Fruit fly (Drosophila melanogaster) whole organism, pupa: ENCODE results near the gene Snx3.

Experiments used
- CG10348 ChIP-seq: fragments of 200-800 bp; sonication (Bioruptor generic); IDR thresholded peaks from 2 replicates; pipeline ENCODE4 v1.3.6; 2022; ENCODE audit warnings: missing biosample characterization, missing genetic modification characterization
- CG12605 ChIP-seq: fragments of 200-800 bp; sonication (Bioruptor generic); IDR thresholded peaks from 2 replicates; pipeline ENCODE4 v1.3.6; 2022; ENCODE audit warnings: missing biosample characterization, missing genetic modification characterization
- CG13204 ChIP-seq: fragments of 200-800 bp; sonication (Bioruptor generic); optimal IDR thresholded peaks from 2 replicates; lab custom pipeline; 2018; ENCODE audit warnings: missing biosample characterization, mild to moderate bottlenecking, missing genetic modification characterization, moderate library complexity
- CG14655 ChIP-seq: fragments of 200-800 bp; sonication (Bioruptor generic); optimal IDR thresholded peaks from 3 replicates; lab custom pipeline; 2017; ENCODE audit warnings: mild to moderate bottlenecking, missing biosample characterization, missing genetic modification reagents, missing genetic modification characterization
- CG15710 ChIP-seq: fragments of 200-800 bp; sonication (Bioruptor generic); optimal IDR thresholded peaks from 2 replicates; lab custom pipeline; 2018; ENCODE audit warnings: missing biosample characterization, mild to moderate bottlenecking, missing genetic modification characterization, moderate library complexity
- CG17806 ChIP-seq: fragments of 200-800 bp; sonication (Bioruptor generic); optimal IDR thresholded peaks from 2 replicates; lab custom pipeline; 2018; ENCODE audit warnings: missing biosample characterization, mild to moderate bottlenecking, missing genetic modification characterization, moderate library complexity
- CG32121 ChIP-seq: fragments of 200-800 bp; sonication (Bioruptor generic); IDR thresholded peaks from 2 replicates; pipeline ENCODE4 v1.3.6; 2022; ENCODE audit warnings: missing biosample characterization, missing genetic modification characterization
- CG34367 ChIP-seq: fragments of 200-800 bp; sonication (Bioruptor generic); optimal IDR thresholded peaks from 2 replicates; lab custom pipeline; 2018; ENCODE audit warnings: missing biosample characterization, mild to moderate bottlenecking, missing genetic modification characterization
- CG4496 ChIP-seq: fragments of 200-800 bp; sonication (Bioruptor generic); IDR thresholded peaks from 3 replicates; pipeline ENCODE4 v1.3.6; 2022; ENCODE audit warnings: missing biosample characterization, missing genetic modification characterization
- CG8159 ChIP-seq: fragments of 200-800 bp; sonication (Bioruptor generic); optimal IDR thresholded peaks from 3 replicates; lab custom pipeline; 2018; ENCODE audit warnings: missing biosample characterization, mild to moderate bottlenecking, missing genetic modification characterization, moderate library complexity
- CG8301 ChIP-seq: fragments of 200-800 bp; sonication (Bioruptor generic); optimal IDR thresholded peaks from 2 replicates; lab custom pipeline; 2018; ENCODE audit warnings: missing biosample characterization, mild to moderate bottlenecking, missing genetic modification characterization
- CG9948 ChIP-seq: fragments of 200-800 bp; sonication (Bioruptor generic); optimal IDR thresholded peaks from 2 replicates; lab custom pipeline; 2018; ENCODE audit warnings: missing biosample characterization, mild to moderate bottlenecking, missing genetic modification characterization, moderate library complexity
- D1 ChIP-seq: fragments of 200-800 bp; sonication (Bioruptor generic); optimal IDR thresholded peaks from 2 replicates; lab custom pipeline; 2018; ENCODE audit warnings: missing biosample characterization, mild to moderate bottlenecking, missing genetic modification characterization, moderate library complexity
- EcR ChIP-seq: fragments of 200-800 bp; sonication (Bioruptor generic); optimal IDR thresholded peaks from 3 replicates; lab custom pipeline; 2019; ENCODE audit warnings: missing biosample characterization, missing genetic modification characterization, mild to moderate bottlenecking, moderate library complexity, missing genetic modification reagents
- Ets98B ChIP-seq: fragments of 200-800 bp; sonication (Bioruptor generic); IDR thresholded peaks from 2 replicates; pipeline ENCODE4 v1.3.6; 2022; ENCODE audit warnings: missing biosample characterization, missing genetic modification characterization
- Pif1A ChIP-seq: fragments of 200-800 bp; sonication (Bioruptor generic); optimal IDR thresholded peaks from 3 replicates; lab custom pipeline; 2016; ENCODE audit warnings: missing biosample characterization, missing genetic modification characterization
- Pif1B ChIP-seq: fragments of 200-800 bp; sonication (Bioruptor generic); optimal IDR thresholded peaks from 3 replicates; lab custom pipeline; 2016; ENCODE audit warnings: missing biosample characterization, missing genetic modification characterization
- fd96Ca ChIP-seq: fragments of 200-800 bp; sonication (Bioruptor generic); IDR thresholded peaks from 3 replicates; pipeline ENCODE4 v1.3.6; 2022; ENCODE audit warnings: missing biosample characterization, missing genetic modification characterization
- gl ChIP-seq: fragments of 200-800 bp; sonication (Bioruptor generic); optimal IDR thresholded peaks from 2 replicates; lab custom pipeline; 2018; ENCODE audit warnings: missing biosample characterization, mild to moderate bottlenecking, missing genetic modification characterization
- rn ChIP-seq: fragments of 200-800 bp; sonication (Bioruptor generic); IDR thresholded peaks from 2 replicates; pipeline ENCODE4 v1.3.6; 2022; ENCODE audit warnings: missing biosample characterization, missing genetic modification characterization

Gene Snx3

DNA sequence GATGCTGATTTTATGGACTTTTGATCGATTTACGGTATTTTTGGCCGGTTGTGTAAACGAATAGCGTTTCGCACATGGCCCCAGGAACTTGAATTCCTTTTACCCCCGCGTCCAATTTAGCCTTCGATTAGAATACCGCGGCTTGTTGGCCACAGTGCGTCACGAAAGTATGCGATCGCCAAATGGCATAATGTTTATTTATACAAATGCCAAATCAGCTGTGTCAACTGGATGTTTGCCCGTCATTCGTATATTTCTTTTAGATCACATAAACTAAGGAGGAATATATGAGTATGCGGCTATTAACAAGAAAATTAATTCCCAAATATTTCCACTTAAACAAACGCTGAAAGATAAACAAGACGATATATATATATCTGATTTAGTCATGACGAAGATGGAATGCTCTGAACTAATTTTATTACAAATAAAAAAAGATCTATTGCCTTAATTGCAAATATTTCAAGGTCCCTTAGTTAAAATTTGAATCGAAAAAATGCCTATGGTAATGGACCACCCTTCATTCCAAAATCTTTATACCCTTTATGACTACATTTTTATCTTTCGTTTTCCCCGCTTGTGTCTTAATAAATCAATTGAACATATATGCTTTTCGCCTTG, 29.2 kb downstream of the Snx3 start:
- TF ChIP-seq D1 (tag; lab: Kevin White, UChicago), result no peak
- TF ChIP-seq CG34367, result no peak
- no peak for TF ChIP-seq CG9948
- no peak for TF ChIP-seq CG4496 (GFP tag; lab: Robert Waterston, UW)
- TF ChIP-seq fd96Ca (GFP tag; lab: Robert Waterston, UW), result no peak
- TF ChIP-seq CG10348 (GFP tag; lab: Robert Waterston, UW), result no peak
- no peak for TF ChIP-seq CG15710
- TF ChIP-seq EcR (GFP tag; lab: Kevin White, UChicago), result no peak
- TF ChIP-seq gl (tag; lab: Kevin White, UChicago), result no peak
- TF ChIP-seq rn, result no peak
- TF ChIP-seq CG14655 (GFP tag; lab: Kevin White, UChicago), result no peak
- no peak for TF ChIP-seq CG13204 (GFP tag; lab: Kevin White, UChicago)
- no peak for TF ChIP-seq Pif1B (GFP tag; lab: Kevin White, UChicago)
- TF ChIP-seq CG32121 (GFP tag; lab: Robert Waterston, UW), result no peak
- TF ChIP-seq CG17806 (tag; lab: Kevin White, UChicago), result no peak

DNA sequence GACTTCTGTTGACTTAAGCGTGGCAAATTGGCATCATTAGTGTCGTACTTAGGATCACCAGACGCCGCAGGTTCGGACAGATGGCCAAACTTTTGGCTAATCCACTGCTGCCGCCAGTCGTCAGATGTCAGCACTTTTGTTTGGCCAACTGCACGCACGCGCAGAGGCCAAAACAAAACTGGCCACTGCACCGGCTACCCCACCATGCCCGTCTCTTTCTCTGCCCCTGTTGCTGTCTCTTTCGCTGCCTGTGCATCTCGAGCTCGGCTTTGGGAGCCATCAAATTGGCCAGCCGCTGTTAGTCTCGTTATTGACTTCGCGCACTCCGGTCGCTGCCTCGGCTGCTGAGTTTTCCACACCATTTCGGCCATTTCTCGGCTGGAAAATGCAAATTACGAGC, 34.7 kb downstream of the Snx3 start, which contains the start of gene CG14395:
TSS of gene CG14395 (plus strand) at position 301 of the 400 bp plus-strand sequence.
- TF ChIP-seq CG4496 (GFP tag; lab: Robert Waterston, UW), result peak; percentile 72; the same call in 2 of the 3 replicates
- TF ChIP-seq Ets98B, result 0 out of 2 replicates have a peak, but pooled peaks have one; percentile 17
- no peak for TF ChIP-seq CG13204 (GFP tag; lab: Kevin White, UChicago)

DNA sequence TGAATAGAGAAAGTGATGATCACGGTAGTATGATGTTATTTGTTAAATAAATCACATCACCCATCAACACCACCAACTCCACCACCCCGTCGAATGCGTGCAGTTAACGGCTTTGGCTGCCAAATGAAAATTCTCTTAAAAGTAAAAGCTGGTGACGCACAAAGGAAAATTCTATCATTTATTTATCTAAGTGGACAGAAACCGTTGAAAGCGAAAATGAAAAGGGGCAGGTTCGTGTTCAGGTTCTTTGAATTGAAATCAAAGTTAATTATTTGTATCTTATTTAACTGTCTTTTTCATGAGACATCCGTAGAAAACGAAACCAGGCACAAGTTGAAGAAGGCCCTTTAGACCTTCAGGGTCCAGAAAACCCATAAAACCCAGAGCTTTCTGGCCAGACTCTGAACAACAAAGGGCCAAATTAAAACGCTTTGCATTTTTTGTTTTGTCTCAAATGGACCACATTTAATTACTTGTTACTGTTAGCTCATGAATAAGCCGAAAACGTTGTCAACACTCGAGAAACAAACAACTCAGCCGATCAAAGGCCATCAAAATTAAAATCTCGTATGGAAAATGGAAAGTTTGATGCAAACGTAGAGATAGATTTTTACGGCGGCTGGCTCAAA, 38.5 kb downstream of the Snx3 start:
- TF ChIP-seq CG8159 (no peak), CG13204 (GFP tag; lab: Kevin White, UChicago) (no peak), CG12605 (no peak), Pif1A (GFP tag; lab: Kevin White, UChicago) (no peak), fd96Ca (GFP tag; lab: Robert Waterston, UW) (no peak), CG15710 (no peak), Ets98B (no peak), rn (no peak), Pif1B (GFP tag; lab: Kevin White, UChicago) (no peak), CG32121 (GFP tag; lab: Robert Waterston, UW) (no peak), CG34367 (no peak), CG9948 (no peak), D1 (tag; lab: Kevin White, UChicago) (no peak), gl (tag; lab: Kevin White, UChicago) (no peak), CG10348 (GFP tag; lab: Robert Waterston, UW) (no peak), CG4496 (GFP tag; lab: Robert Waterston, UW) (no peak), CG8301 (tag; lab: Kevin White, UChicago) (no peak)

DNA sequence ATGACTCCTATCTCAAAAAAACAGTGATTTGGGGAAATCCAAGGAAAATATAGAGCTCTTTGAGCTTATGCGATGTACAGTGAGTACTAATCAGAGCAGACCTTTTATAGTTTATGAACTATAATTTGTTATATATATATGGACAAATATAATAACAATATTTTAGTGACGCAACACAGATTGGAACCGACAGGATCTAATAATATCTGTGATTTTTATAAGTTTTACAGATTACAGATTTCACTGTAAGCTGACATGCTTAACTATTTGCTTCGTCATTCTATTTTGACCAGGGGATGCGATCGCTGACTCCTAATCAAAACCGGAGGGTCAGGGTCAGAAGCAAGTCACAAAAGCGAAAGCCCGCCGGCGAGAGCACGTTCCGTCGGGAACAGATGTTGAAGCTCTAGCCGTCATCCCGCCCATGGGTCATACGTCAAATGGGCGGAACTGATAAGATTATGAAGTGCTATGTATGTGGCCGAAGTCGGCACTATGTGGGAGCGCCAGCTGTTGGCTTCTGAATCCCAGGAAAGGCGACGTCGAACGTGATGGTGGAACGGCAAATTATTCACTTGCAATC, 46.3 kb downstream of the Snx3 start, which contains the start of gene Gnmt:
TSS of gene Gnmt (plus strand) at position 568 of the 583 bp plus-strand sequence.
- TF ChIP-seq CG10348 (GFP tag; lab: Robert Waterston, UW), result no peak

DNA sequence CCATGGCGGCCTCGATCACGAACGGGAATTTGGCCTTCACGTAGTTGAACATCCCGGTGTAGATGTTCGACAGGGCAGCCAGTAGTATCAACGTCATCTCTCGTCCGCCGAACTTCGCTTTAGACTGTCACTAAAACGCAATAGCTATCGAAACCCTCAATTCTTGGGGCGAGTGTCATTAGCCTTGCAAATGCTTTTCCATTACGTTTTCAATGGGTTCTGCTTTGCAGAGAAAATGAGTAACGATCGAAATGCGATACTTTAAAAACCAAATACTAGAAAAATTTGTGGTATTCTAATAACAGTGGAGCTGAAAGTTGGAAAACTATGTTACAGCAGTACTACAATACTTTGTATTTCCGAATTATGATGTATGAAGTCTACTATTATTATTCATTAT, 48.3 kb downstream of the Snx3 start, which contains the start of gene CG43630:
TSS of gene CG43630 (minus strand) at position 101 of the 400 bp plus-strand sequence.
- TF ChIP-seq CG9948 (no peak), CG8159 (no peak), rn (no peak)

DNA sequence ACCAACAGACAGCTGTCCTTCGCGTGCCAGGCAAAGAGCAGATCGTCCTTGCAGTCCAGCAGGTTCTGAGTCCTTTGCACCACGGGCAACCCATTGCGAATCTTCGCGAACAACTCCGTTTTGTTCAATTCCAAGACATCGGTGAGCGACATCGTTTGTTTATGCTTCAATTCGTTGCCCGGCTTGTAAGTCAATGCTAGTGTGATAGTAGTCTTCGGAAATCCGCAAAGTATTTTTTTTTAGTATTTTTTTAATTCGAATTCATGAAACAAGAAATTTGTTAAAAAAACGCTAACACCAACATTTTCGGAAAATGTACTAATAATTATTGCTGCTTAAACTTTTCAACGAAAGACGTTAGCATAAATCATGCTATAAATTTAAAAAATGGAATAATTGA, 51.0 kb downstream of the Snx3 start, which contains the start of gene mbo:
TSS of gene mbo (minus strand) at position 203 of the 400 bp plus-strand sequence.
- TF ChIP-seq CG8159 (no peak), CG8301 (tag; lab: Kevin White, UChicago) (no peak), Pif1B (GFP tag; lab: Kevin White, UChicago) (no peak), CG34367 (no peak), CG17806 (tag; lab: Kevin White, UChicago) (no peak), EcR (GFP tag; lab: Kevin White, UChicago) (no peak), CG32121 (GFP tag; lab: Robert Waterston, UW) (no peak)
- TF ChIP-seq, all 21 proteins: peak for 0
